Worm (Caenorhabditis elegans) whole organism, young adult: ENCODE data around the gene F09F7.6.

Experiments
- K11D2.4 ChIP-seq: fragments of 200-800 bp; sonication (Bioruptor generic); IDR thresholded peaks from 2 replicates; pipeline ENCODE4 v1.3.6; 2022; ENCODE audit warnings: missing genetic modification reagents, missing genetic modification characterization, missing compliant biosample characterization
- T07F8.4 ChIP-seq: sonication (generic microtip); optimal IDR thresholded peaks from 2 replicates; lab custom pipeline; 2016; ENCODE audit warnings: mild to moderate bottlenecking, missing genetic modification characterization, moderate library complexity, missing compliant biosample characterization
- atf-7 ChIP-seq: sonication (generic microtip); optimal IDR thresholded peaks from 2 replicates; lab custom pipeline; 2017; ENCODE audit warnings: mild to moderate bottlenecking, missing genetic modification characterization, missing compliant biosample characterization
- efl-1 ChIP-seq: fragments of 150-350 bp; optimal IDR thresholded peaks from 2 replicates; lab custom pipeline; 2014; ENCODE audit warnings: missing biosample characterization, missing genetic modification reagents, missing genetic modification characterization
- ets-4 ChIP-seq: fragments of 200-800 bp; sonication (Bioruptor generic); optimal IDR thresholded peaks from 2 replicates; lab custom pipeline; 2018; ENCODE audit warnings: mild to moderate bottlenecking, missing genetic modification characterization, missing compliant biosample characterization
- him-1 ChIP-seq: sonication (generic microtip); optimal IDR thresholded peaks from 2 replicates; lab custom pipeline; 2016; ENCODE audit warnings: missing genotype, missing genetic modification reagents, missing genetic modification characterization, missing compliant biosample characterization

DNA sequence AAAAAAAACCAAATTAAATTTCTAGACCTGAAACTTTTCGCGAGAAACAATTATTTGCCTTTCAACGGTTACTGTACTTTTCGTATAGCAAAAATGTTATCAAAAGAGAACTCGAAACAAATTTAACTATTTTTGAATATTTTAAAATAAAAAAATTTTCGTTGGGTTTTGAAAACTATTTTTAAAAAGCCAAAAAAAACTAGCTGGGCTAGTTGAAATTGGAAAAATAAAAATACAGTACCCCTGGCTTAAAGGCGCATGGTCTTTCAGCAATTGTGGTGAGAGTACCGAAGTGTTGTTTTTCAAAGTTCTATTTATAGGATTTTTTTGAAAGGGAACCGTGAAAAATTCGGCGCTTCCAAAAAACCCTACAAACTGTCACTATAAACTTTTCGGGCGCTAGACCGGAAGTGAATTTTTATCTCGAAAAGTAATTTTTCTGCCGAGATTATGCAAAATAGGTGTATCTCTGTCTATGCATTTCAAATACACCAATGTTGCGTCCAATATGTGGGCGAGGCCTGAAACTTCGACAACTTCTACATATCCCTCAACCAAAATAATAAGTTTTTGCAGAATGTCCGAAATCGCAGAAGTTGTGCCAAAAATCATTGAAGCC is 8.1 kb downstream of the F09F7.6 start, which contains the start of gene D1044.1:
- TF ChIP-seq K11D2.4 (GFP tag; lab: Robert Waterston, UW) (no peak), him-1 (tag; lab: Kevin White, UChicago) (no peak), ets-4 (GFP tag; lab: Kevin White, UChicago) (no peak), atf-7 (tag; lab: Kevin White, UChicago) (no peak), T07F8.4 (tag; lab: Kevin White, UChicago) (no peak), efl-1 (GFP tag; lab: Kevin White, UChicago) (no peak)
